Fruit fly (Drosophila melanogaster) whole organism, prepupa: ENCODE measurements around the gene CNMa.

ENCODE experiments used
- salr ChIP-seq, 2 experiments: fragments of 200-800 bp; sonication (Bioruptor generic); optimal IDR thresholded peaks; 3 replicates each; lab custom pipeline; 2016 to 2018; ENCODE audit warnings: missing biosample characterization in 2 of 2, missing genetic modification characterization in 2 of 2, mild to moderate bottlenecking in 1 of 2
- svp ChIP-seq: fragments of 200-800 bp; sonication (Bioruptor generic); peaks from one replicate; lab custom pipeline; 2016; ENCODE audit warnings: missing biosample characterization, missing genetic modification characterization
- topi ChIP-seq: fragments of 200-800 bp; sonication (Bioruptor generic); optimal IDR thresholded peaks from 3 replicates; lab custom pipeline; 2016; ENCODE audit warnings: missing biosample characterization, missing genetic modification characterization

- TF ChIP-seq svp (GFP tag; lab: Kevin White, UChicago), result peak; percentile 11
- no peak for TF ChIP-seq salr (GFP tag; optimal IDR thresholded peaks at IDR 0.05; lab: Kevin White, UChicago)
- TF ChIP-seq topi, result no peak
Observed at dm6 chr3L:1899616-1900015, 44.2 kb upstream of the CNMa start.
